Fruit fly (Drosophila melanogaster) whole organism: ENCODE results near the gene Cyp310a1.

Experiments used
- CG8478 ChIP-seq: fragments of >200 bp; optimal IDR thresholded peaks from 2 replicates; lab custom pipeline; 2018; ENCODE audit warnings: inconsistent platforms
- Dll ChIP-seq: fragments of >200 bp; optimal IDR thresholded peaks from 2 replicates; lab custom pipeline; 2017
- EcR ChIP-seq, 2 experiments: fragments of >200 bp; optimal IDR thresholded peaks; 2 replicates each; lab custom pipeline; 2017; ENCODE audit warnings: missing biosample characterization in 2 of 2, missing genetic modification characterization in 2 of 2, missing genetic modification reagents in 2 of 2
- pan ChIP-seq: fragments of >200 bp; optimal IDR thresholded peaks from 2 replicates; lab custom pipeline; 2017
- psq ChIP-seq: fragments of >200 bp; optimal IDR thresholded peaks from 2 replicates; lab custom pipeline; 2017
- usp ChIP-seq: fragments of >200 bp; optimal IDR thresholded peaks from 2 replicates; lab custom pipeline; 2017; ENCODE audit warnings: missing biosample characterization, missing genetic modification characterization, mixed read lengths

Cyp310a1 gene

DNA sequence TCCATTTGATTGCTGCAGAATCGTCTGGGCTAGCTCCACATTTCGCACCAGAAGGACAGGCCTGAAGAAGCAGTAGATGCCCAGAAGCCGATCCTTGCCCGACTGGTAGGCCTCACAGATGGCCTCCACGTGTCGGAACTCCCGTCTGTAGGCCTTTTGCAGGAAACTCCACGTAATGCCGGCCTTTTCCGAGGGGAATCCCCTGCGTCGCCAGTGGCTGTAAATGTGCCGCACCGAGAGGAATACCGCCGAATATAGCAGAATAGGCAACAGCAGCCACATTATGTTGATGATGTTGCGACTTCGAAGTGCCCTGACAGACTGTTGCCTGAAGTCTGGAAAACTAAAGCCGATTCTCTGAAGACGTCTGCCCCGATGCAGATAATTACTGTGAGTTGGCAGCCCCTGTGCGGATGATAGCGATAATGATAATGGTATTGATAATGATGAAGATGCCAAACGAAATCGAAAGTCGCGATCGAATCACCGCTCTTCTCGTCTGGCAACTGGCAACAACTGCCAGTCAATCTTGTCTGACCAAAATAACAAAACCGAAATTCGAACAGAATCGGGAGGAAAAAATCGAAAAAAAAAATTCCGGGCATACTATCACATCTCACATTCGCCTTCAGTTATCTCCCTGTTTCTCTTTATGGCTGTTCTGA, at the start of gene Cyp310a1:
Gene Cyp310a1, minus strand, starts transcription at position 348 of the 665 bp plus-strand sequence.
- TF ChIP-seq pan (lab: Kevin White, UChicago) (no peak), EcR (GFP tag; optimal IDR thresholded peaks at IDR 0.05; lab: Kevin White, UChicago) (no peak), psq (lab: Kevin White, UChicago) (no peak), CG8478 (lab: Kevin White, UChicago) (no peak), usp (no peak), Dll (lab: Kevin White, UChicago) (no peak)

DNA sequence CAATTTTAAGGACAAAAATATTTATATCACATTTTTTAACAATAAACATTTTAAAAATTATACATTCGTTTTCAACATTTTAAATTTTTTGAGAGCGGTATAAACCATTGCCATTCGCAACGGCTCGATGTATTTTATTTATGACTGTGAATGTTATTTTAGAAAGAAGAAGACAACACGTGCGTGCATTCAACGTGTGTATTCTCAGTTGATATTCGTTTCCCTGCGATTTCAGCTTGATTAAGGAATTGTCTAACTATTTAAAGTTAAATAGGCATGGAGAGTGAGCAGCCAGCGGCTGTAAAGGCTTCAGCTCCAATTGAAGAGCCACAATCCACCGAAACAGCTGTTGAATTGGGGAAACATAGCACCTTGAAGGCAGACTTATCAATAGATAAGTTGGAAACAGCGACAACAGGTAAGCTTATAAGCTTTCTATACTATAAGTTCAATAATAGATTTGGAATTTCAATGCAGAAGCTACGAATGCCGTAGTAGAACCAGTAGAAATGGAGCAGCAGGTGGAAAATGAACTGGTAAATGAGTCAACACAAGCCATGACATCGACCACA, 45.8 kb upstream of the Cyp310a1 start, which contains the start of gene CG10341:
Gene CG10341, plus strand, starts transcription at position 156 of the 572 bp plus-strand sequence.
- no peak for TF ChIP-seq pan (lab: Kevin White, UChicago)
- TF ChIP-seq EcR (GFP tag; optimal IDR thresholded peaks at IDR 0.05; lab: Kevin White, UChicago): no peak
- no peak for TF ChIP-seq psq (lab: Kevin White, UChicago)

DNA sequence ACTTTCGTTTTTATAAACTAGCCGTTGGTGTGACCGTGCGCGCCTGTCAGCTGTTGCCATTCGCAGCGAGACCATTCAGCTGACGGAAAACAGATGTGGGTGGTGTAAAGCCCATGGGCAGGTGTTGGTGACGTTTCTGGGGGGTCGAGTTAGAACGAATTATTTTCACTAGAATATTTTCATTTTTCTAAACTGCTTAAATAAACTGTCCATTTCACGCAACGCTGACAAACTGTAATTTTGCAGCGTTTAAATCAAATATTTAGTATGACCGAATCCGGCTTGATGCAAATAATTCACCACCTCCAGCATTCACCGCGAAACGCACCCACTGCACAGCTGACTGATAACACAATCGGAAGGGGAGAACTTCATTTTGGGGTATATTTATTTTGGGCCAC, 42.6 kb upstream of the Cyp310a1 start, which contains the start of the genes CG10383 and CG10338:
Gene CG10383, minus strand, starts transcription at position 199 of the 401 bp plus-strand sequence.
Gene CG10338, plus strand, starts transcription at position 261 of the 401 bp plus-strand sequence.
- TF ChIP-seq pan (lab: Kevin White, UChicago): no peak

DNA sequence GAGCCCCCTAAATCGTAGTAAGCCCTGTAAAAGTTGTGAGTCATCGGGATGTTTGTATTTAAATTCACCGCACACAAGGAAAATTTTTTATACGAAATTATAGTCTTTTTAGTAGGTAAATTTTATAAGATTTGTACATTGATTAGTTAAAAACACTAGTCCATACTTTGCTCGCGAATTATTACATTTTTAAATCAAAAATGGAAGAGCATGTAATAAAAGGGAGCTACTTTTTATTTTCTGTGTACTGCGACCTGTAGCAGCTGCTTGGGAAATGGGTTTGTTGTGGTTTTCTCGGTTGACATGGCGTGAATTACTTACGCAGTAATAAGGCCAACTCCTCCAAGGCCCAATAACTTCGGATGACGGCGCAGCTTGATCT, 41.9 kb upstream of the Cyp310a1 start:
- TF ChIP-seq pan (lab: Kevin White, UChicago) (no peak), EcR (GFP tag; optimal IDR thresholded peaks at IDR 0.05; lab: Kevin White, UChicago) (no peak), CG8478 (lab: Kevin White, UChicago) (no peak), Dll (lab: Kevin White, UChicago) (no peak), usp (no peak), psq (lab: Kevin White, UChicago) (no peak)

- TF ChIP-seq usp (no peak), psq (lab: Kevin White, UChicago) (no peak), pan (lab: Kevin White, UChicago) (peak; percentile 3), EcR (GFP tag; optimal IDR thresholded peaks at IDR 0.05; lab: Kevin White, UChicago) (no peak)
Measured at dm6 chr2L:18693877-18694723, 41.3 kb upstream of the Cyp310a1 start.

dm6 chr2L:18689376-18689775, 36.6 kb upstream of the Cyp310a1 start, which contains the start of gene CG10336:
TSS of gene CG10336 (plus strand) at chr2L:18689528.
- TF ChIP-seq psq (lab: Kevin White, UChicago) (no peak), EcR (GFP tag; optimal IDR thresholded peaks at IDR 0.05; lab: Kevin White, UChicago) (no peak), pan (lab: Kevin White, UChicago) (no peak), Dll (lab: Kevin White, UChicago) (no peak), CG8478 (lab: Kevin White, UChicago) (no peak), usp (no peak)

dm6 chr2L:18688646-18689296, 36.0 kb upstream of the Cyp310a1 start, which contains the start of gene msl-1:
TSS of gene msl-1 (minus strand) at chr2L:18688800.
- TF ChIP-seq pan (lab: Kevin White, UChicago) (no peak), usp (no peak), Dll (lab: Kevin White, UChicago) (no peak), EcR (GFP tag; optimal IDR thresholded peaks at IDR 0.05; lab: Kevin White, UChicago) (no peak), psq (lab: Kevin White, UChicago) (no peak), CG8478 (lab: Kevin White, UChicago) (no peak)

- no peak for TF ChIP-seq CG8478 (lab: Kevin White, UChicago)
- TF ChIP-seq Dll (lab: Kevin White, UChicago): no peak
- TF ChIP-seq psq (lab: Kevin White, UChicago): no peak
- no peak for TF ChIP-seq usp
- no peak for TF ChIP-seq EcR (GFP tag; optimal IDR thresholded peaks at IDR 0.05; lab: Kevin White, UChicago)
- TF ChIP-seq pan (lab: Kevin White, UChicago): no peak
Measured at dm6 chr2L:18687827-18688226, 35.0 kb upstream of the Cyp310a1 start.

DNA sequence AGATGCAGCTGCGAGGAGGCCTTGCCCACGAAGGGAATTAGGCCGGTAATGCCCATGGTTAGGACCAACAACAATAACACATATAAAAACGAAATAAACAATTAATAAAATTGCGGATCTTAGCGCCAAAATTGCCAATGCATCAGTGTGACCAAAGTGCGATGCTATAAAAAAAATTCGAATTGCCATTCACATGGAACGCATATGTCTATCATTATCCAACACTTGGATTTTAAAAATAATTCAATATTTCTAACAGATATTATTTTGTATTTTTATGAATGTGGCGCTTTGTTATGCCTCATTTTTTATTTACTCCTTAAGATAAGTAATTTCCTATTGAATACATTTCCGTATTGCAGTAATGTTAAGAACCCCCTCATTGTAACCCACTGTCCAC, 29.1 kb upstream of the Cyp310a1 start, which contains the start of gene tos:
Gene tos, minus strand, starts transcription at position 173 of the 400 bp plus-strand sequence.
- TF ChIP-seq EcR (GFP tag; optimal IDR thresholded peaks at IDR 0.05; lab: Kevin White, UChicago) (no peak), usp (no peak), pan (lab: Kevin White, UChicago) (no peak), Dll (lab: Kevin White, UChicago) (no peak), CG8478 (lab: Kevin White, UChicago) (no peak), psq (lab: Kevin White, UChicago) (no peak)

- TF ChIP-seq usp: no peak
- no peak for TF ChIP-seq CG8478 (lab: Kevin White, UChicago)
- TF ChIP-seq EcR (GFP tag; optimal IDR thresholded peaks at IDR 0.05; lab: Kevin White, UChicago): no peak
- TF ChIP-seq Dll (lab: Kevin White, UChicago): no peak
- no peak for TF ChIP-seq pan (lab: Kevin White, UChicago)
Measured at dm6 chr2L:18677910-18678639, 25.3 kb upstream of the Cyp310a1 start.
